Worm (Caenorhabditis elegans) whole organism, L4/young adult: Measurements from ENCODE around the gene C02F5.13.

Source experiments
- W03F9.2 ChIP-seq: fragments of 150-350 bp; optimal IDR thresholded peaks from 2 replicates; lab custom pipeline; 2014; ENCODE audit warnings: missing biosample characterization, missing genetic modification characterization
- him-1 ChIP-seq: sonication (generic microtip); optimal IDR thresholded peaks from 2 replicates; lab custom pipeline; 2016; ENCODE audit warnings: missing genotype, missing genetic modification reagents, missing genetic modification characterization, missing compliant biosample characterization

DNA sequence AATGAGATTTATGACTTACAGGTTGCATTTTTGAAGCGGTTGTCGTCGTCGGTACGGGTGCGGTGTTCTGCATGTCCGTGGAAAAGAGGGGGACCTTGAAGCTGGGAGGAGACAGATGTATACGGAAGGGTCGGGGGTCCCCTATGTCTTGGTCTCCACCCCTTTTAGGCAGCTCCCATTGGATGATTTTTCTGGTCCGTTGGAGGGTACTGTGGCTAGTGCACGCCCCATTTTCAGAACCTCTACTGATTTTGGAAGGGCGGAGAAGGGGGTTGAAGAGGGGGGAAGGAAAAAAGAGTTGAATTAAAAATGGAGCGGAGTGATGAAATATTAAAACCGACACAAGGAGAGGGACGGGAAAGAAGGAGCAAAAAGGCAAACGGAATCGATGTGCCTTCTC lies 30.9 kb upstream of the C02F5.13 start, which contains the start of gene unc-86:
- TF ChIP-seq him-1 (no peak), W03F9.2 (tag; lab: Kevin White, UChicago) (no peak)
